Fruit fly (Drosophila melanogaster): ENCODE data around the gene CG5167.
A peak's percentile ranks its signal among the peaks of the same experiment; 100 is the strongest.

Gene CG5167

dm6 chr3R:12451376-12451775 is 45.0 kb downstream of the CG5167 start (continued):
- peak; percentile 34 for TF ChIP-seq ind (GFP tag; optimal IDR thresholded peaks at IDR 0.05)
- no peak for TF ChIP-seq Doc2 (GFP tag; IDR thresholded peaks at IDR 0.05)
- peak; percentile 4 for TF ChIP-seq Ssrp (tag; optimal IDR thresholded peaks at IDR 0.05)
- TF ChIP-seq CG12219 (GFP tag; optimal IDR thresholded peaks at IDR 0.05), result peak; percentile 23
- no peak for TF ChIP-seq CG12299 (tag; optimal IDR thresholded peaks at IDR 0.05)
- no peak for TF ChIP-seq CG1233 (GFP tag; optimal IDR thresholded peaks at IDR 0.05)
- TF ChIP-seq CG13624 (GFP tag; optimal IDR thresholded peaks at IDR 0.05), result no peak
- TF ChIP-seq bcd (GFP tag; optimal IDR thresholded peaks at IDR 0.05), result no peak
- peak in 1 of 2 experiments; percentile 77 for TF ChIP-seq Hr51 (GFP tag; optimal IDR thresholded peaks at IDR 0.05)
- no peak for TF ChIP-seq kah (GFP tag; optimal IDR thresholded peaks at IDR 0.05)
- TF ChIP-seq CG6254 (GFP tag; optimal IDR thresholded peaks at IDR 0.05), result no peak
- TF ChIP-seq btn (GFP tag; optimal IDR thresholded peaks at IDR 0.05), result no peak
- no peak for TF ChIP-seq br (optimal IDR thresholded peaks at IDR 0.05)
- peak; percentile 35; the same call in 1 of the 2 replicates for TF ChIP-seq ap (GFP tag; IDR thresholded peaks at IDR 0.05)
- TF ChIP-seq Spps (tag; optimal IDR thresholded peaks at IDR 0.05), result no peak
- TF ChIP-seq CG7963 (GFP tag; IDR thresholded peaks at IDR 0.05; ENCODE audit: partially characterized antibody), result no peak
- TF ChIP-seq slou (GFP tag; optimal IDR thresholded peaks at IDR 0.05), result no peak
- TF ChIP-seq CG32772 (GFP tag; IDR thresholded peaks at IDR 0.05), result 0 out of 2 replicates have a peak, but pooled peaks have one; percentile 29
- no peak for TF ChIP-seq trh (GFP tag; optimal IDR thresholded peaks at IDR 0.05)
- no peak for TF ChIP-seq CG3847 (GFP tag; IDR thresholded peaks at IDR 0.05)
- no peak for TF ChIP-seq Sin3A (optimal IDR thresholded peaks at IDR 0.05)
- no peak for TF ChIP-seq aop (GFP tag; IDR thresholded peaks at IDR 0.05)
- TF ChIP-seq Adf1 (GFP tag; IDR thresholded peaks at IDR 0.05), result no peak
- peak; percentile 14; the same call in 1 of the 2 replicates for TF ChIP-seq CG14441 (GFP tag; IDR thresholded peaks at IDR 0.05)
- TF ChIP-seq zfh2 (GFP tag; optimal IDR thresholded peaks at IDR 0.05), result no peak
- no peak for TF ChIP-seq en (GFP tag; optimal IDR thresholded peaks at IDR 0.05)
- no peak for TF ChIP-seq inv (GFP tag; IDR thresholded peaks at IDR 0.05; ENCODE audit: partially characterized antibody)
- no peak for TF ChIP-seq vfl (GFP tag; optimal IDR thresholded peaks at IDR 0.05)
- TF ChIP-seq CG7372 (GFP tag; IDR thresholded peaks at IDR 0.05), result no peak
- TF ChIP-seq Bgb (GFP tag; IDR thresholded peaks at IDR 0.05; ENCODE audit: partially characterized antibody), result no peak
- no peak for TF ChIP-seq CG13123 (GFP tag; optimal IDR thresholded peaks at IDR 0.05)
- no peak for TF ChIP-seq CG18599 (GFP tag; optimal IDR thresholded peaks at IDR 0.05)
- TF ChIP-seq CG34376 (GFP tag; optimal IDR thresholded peaks at IDR 0.05), result no peak
- TF ChIP-seq gfzf (GFP tag; optimal IDR thresholded peaks at IDR 0.05), result no peak
- no peak for TF ChIP-seq Hey (tag; optimal IDR thresholded peaks at IDR 0.05)
- no peak for TF ChIP-seq Opbp (GFP tag; IDR thresholded peaks at IDR 0.05; ENCODE audit: partially characterized antibody)
- peak; percentile 23; the same call in 1 of the 2 replicates for TF ChIP-seq Rfx (GFP tag; IDR thresholded peaks at IDR 0.05)
- peak; percentile 52 for TF ChIP-seq unpg (GFP tag; optimal IDR thresholded peaks at IDR 0.05)
- TF ChIP-seq zen2 (GFP tag; IDR thresholded peaks at IDR 0.05; ENCODE audit: partially characterized antibody), result no peak
- TF ChIP-seq PHDP (tag; optimal IDR thresholded peaks at IDR 0.05), result peak; percentile 40
- peak; percentile 5 for TF ChIP-seq CG9437 (GFP tag; optimal IDR thresholded peaks at IDR 0.05)
- TF ChIP-seq Oli (tag; optimal IDR thresholded peaks at IDR 0.05), result peak; percentile 58
- TF ChIP-seq HLH3B (GFP tag; IDR thresholded peaks at IDR 0.05), result peak; percentile 42; the same call in 1 of the 2 replicates
- no peak for TF ChIP-seq CG34224 (GFP tag; IDR thresholded peaks at IDR 0.05; ENCODE audit: partially characterized antibody)
- TF ChIP-seq MBD-R2 (GFP tag; IDR thresholded peaks at IDR 0.05), result no peak
- TF ChIP-seq Bdp1 (GFP tag; optimal IDR thresholded peaks at IDR 0.05), result no peak
- TF ChIP-seq CG11560 (tag; IDR thresholded peaks at IDR 0.05), result no peak
- TF ChIP-seq CG7271 (tag; optimal IDR thresholded peaks at IDR 0.05), result no peak
- TF ChIP-seq CG8089 (GFP tag; optimal IDR thresholded peaks at IDR 0.05), result no peak
- no peak for TF ChIP-seq CG1832 (GFP tag; optimal IDR thresholded peaks at IDR 0.05)
- no peak for TF ChIP-seq CG31224 (GFP tag; IDR thresholded peaks at IDR 0.05)
- no peak for TF ChIP-seq chm (GFP tag; IDR thresholded peaks at IDR 0.05)

Data from whole organism, embryonic.